Worm (Caenorhabditis elegans): ENCODE results near the gene C15F1.2.
A peak's percentile ranks its signal among the peaks of the same experiment; 100 is the strongest.

C15F1.2 gene

DNA sequence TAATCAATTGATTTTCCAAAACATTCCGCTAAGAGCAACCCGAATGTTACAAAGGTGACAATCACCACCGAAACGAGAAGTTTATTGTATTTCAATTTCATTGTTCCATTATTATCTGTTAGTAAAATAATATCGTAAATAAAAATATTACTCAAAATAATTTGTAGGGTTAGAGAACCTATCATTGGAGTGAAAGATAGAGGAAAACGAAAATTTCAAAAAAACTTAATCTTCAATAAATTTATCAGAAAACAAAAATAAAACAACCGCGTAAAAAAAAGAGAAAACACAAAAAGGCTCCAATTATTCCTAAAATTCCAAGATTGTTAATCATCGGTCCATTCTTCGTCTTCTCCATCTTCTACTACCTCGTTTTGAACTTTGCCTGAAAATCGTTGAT, 14.2 kb upstream of the C15F1.2 start, which contains the start of gene tra-2:
Gene tra-2, minus strand, starts transcription at position 101 of the 400 bp plus-strand sequence.
- TF ChIP-seq F16B12.6 (tag; optimal IDR thresholded peaks at IDR 0.05) = no peak

DNA sequence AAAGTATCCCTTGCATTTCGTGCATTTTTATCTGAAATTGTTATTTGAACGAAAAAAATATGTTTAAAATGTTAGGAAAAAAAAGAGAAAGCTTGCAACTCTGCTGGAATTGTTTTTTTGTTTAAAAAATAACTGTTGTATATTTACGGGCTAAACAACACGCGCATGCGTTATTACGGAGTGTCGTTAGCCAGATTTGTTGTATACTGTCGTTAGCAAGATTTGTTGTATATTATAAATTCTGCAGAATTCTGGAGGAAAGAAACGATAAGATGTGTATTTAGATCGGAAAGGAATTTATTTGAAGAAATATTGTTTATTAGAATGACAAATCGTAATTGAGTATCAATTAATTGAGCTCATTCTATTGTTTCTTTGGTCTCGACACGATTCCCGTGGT, 12.1 kb upstream of the C15F1.2 start, which contains the start of gene eif-2Bgamma:
Gene eif-2Bgamma, minus strand, starts transcription at position 31 of the 400 bp plus-strand sequence.
- peak; percentile 7 for TF ChIP-seq nhr-71 (tag; optimal IDR thresholded peaks at IDR 0.05)
- no peak for TF ChIP-seq fos-1 (tag; optimal IDR thresholded peaks at IDR 0.05)
- no peak for TF ChIP-seq ets-5 (GFP tag; IDR thresholded peaks at IDR 0.05)
- TF ChIP-seq rnt-1 (tag; optimal IDR thresholded peaks at IDR 0.05) = peak; percentile 12
- TF ChIP-seq aly-2 (tag; optimal IDR thresholded peaks at IDR 0.05) = no peak
- peak; percentile 16 for TF ChIP-seq C04F5.9 (tag; optimal IDR thresholded peaks at IDR 0.05)
- peak; percentile 50 to 68 for TF ChIP-seq lin-35 (GFP tag; optimal IDR thresholded peaks at IDR 0.05)
- TF ChIP-seq blmp-1 (tag; optimal IDR thresholded peaks at IDR 0.05) = peak; percentile 44
- no peak for TF ChIP-seq egl-27 (tag; optimal IDR thresholded peaks at IDR 0.05)
- peak; percentile 32 for TF ChIP-seq C16A3.4 (tag; optimal IDR thresholded peaks at IDR 0.05)
- TF ChIP-seq xbp-1 (tag; optimal IDR thresholded peaks at IDR 0.05) = peak; percentile 0
- TF ChIP-seq dpl-1 (GFP tag; optimal IDR thresholded peaks at IDR 0.05) = peak; percentile 24 to 64 (median 56)
- TF ChIP-seq snpc-4 (tag; optimal IDR thresholded peaks at IDR 0.05) = peak; percentile 85
- peak; percentile 45 to 59 for TF ChIP-seq efl-1 (optimal IDR thresholded peaks at IDR 0.05)
- peak; percentile 51 to 95 for TF ChIP-seq efl-1 (GFP tag; optimal IDR thresholded peaks at IDR 0.05 in 1 of 2)
- TF ChIP-seq swsn-7 (tag; optimal IDR thresholded peaks at IDR 0.05) = no peak
- peak; percentile 44 for TF ChIP-seq F16B12.6 (tag; optimal IDR thresholded peaks at IDR 0.05)
- peak; percentile 14 for TF ChIP-seq lin-14 (GFP tag; optimal IDR thresholded peaks at IDR 0.05)
- TF ChIP-seq lsy-2 (tag; optimal IDR thresholded peaks at IDR 0.05) = peak; percentile 34 to 77
- peak; percentile 25 for TF ChIP-seq snu-23 (GFP tag; optimal IDR thresholded peaks at IDR 0.05)
- peak; percentile 38 for TF ChIP-seq skn-1 (tag; optimal IDR thresholded peaks at IDR 0.05)
- peak in 1 of 3 experiments; percentile 35 for TF ChIP-seq ceh-82 (tag; optimal IDR thresholded peaks at IDR 0.05)
- TF ChIP-seq mep-1 (tag; optimal IDR thresholded peaks at IDR 0.05) = peak; percentile 60

DNA sequence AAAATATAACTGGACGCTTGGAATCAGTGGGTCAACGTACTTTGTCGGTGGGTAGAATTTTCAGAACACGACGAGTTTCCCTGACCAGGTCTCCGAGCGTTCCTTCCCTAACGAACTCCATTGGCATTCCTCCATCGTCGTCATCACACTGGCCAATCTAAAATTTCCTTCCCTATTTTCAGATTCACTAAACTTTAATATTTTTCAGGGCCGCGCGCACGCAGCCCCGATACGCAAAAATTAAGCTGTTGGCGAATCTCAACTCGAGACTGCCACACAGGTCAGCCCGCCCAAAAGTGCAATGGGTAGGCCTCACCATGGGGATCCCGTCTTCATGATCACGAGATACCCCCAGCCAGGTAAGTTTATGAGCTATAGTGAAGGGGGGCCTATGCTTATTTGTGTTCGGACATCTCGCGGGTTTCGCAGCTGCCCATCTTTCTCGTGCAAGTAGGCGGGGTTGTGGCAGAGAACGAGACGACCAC, 11.5 kb upstream of the C15F1.2 start:
- TF ChIP-seq hlh-17 (GFP tag; optimal IDR thresholded peaks at IDR 0.05; ENCODE audit: borderline replicate concordance) (peak; percentile 34), Y116A8C.19 (tag; optimal IDR thresholded peaks at IDR 0.05; ENCODE audit: borderline replicate concordance) (no peak), nhr-11 (tag; optimal IDR thresholded peaks at IDR 0.05) (peak; percentile 12), efl-1 (optimal IDR thresholded peaks at IDR 0.05) (peak; percentile 60 to 78), efl-1 (GFP tag; optimal IDR thresholded peaks at IDR 0.05 in 1 of 2) (peak; percentile 37 to 96), ceh-88 (GFP tag; IDR thresholded peaks at IDR 0.05) (peak; percentile 65; the same call in 1 of the 2 replicates), dpl-1 (GFP tag; optimal IDR thresholded peaks at IDR 0.05) (peak; percentile 42 to 54 (median 52)), blmp-1 (tag; optimal IDR thresholded peaks at IDR 0.05) (no peak), ztf-4 (tag; optimal IDR thresholded peaks at IDR 0.05) (peak; percentile 59), lin-39 (tag; optimal IDR thresholded peaks at IDR 0.05) (peak; percentile 81), mef-2 (tag; optimal IDR thresholded peaks at IDR 0.05) (no peak), unc-98 (GFP tag; IDR thresholded peaks at IDR 0.05) (no peak), nhr-12 (tag; optimal IDR thresholded peaks at IDR 0.05) (no peak), mep-1 (tag; optimal IDR thresholded peaks at IDR 0.05) (peak; percentile 65), sptf-1 (tag; optimal IDR thresholded peaks at IDR 0.05) (no peak), lir-3 (tag; optimal IDR thresholded peaks at IDR 0.05; ENCODE audit: poor library complexity) (peak; percentile 38), nhr-19 (GFP tag; conservative IDR thresholded peaks at IDR 0.05) (peak; percentile 93), aly-2 (tag; optimal IDR thresholded peaks at IDR 0.05) (peak; percentile 73), dsc-1 (tag; optimal IDR thresholded peaks at IDR 0.05) (peak; percentile 79), F16B12.6 (tag; optimal IDR thresholded peaks at IDR 0.05) (peak; percentile 44), vab-15 (tag; optimal IDR thresholded peaks at IDR 0.05) (no peak), ceh-63 (GFP tag; optimal IDR thresholded peaks at IDR 0.05) (no peak), unc-130 (tag; optimal IDR thresholded peaks at IDR 0.05) (peak; percentile 5), unc-62 (GFP tag; optimal IDR thresholded peaks at IDR 0.05) (no peak), unc-30 (tag; optimal IDR thresholded peaks at IDR 0.05) (no peak), zag-1 (tag; optimal IDR thresholded peaks at IDR 0.05) (no peak), fkh-10 (GFP tag; optimal IDR thresholded peaks at IDR 0.05) (peak; percentile 21), mdl-1 (tag; optimal IDR thresholded peaks at IDR 0.05) (peak; percentile 54), pag-3 (tag; optimal IDR thresholded peaks at IDR 0.05; ENCODE audit: borderline replicate concordance, insufficient read depth) (no peak), C16A3.4 (tag; optimal IDR thresholded peaks at IDR 0.05) (peak; percentile 2), snu-23 (GFP tag; optimal IDR thresholded peaks at IDR 0.05) (peak; percentile 86), swsn-7 (tag; optimal IDR thresholded peaks at IDR 0.05) (peak; percentile 87), zip-4 (GFP tag; optimal IDR thresholded peaks at IDR 0.05) (peak; percentile 59), C04F5.9 (tag; optimal IDR thresholded peaks at IDR 0.05) (peak; percentile 80), nhr-47 (tag; optimal IDR thresholded peaks at IDR 0.05) (peak; percentile 93)
